Fruit fly (Drosophila melanogaster): Measurements from ENCODE around the gene PTPMT1.

The PTPMT1 gene

DNA sequence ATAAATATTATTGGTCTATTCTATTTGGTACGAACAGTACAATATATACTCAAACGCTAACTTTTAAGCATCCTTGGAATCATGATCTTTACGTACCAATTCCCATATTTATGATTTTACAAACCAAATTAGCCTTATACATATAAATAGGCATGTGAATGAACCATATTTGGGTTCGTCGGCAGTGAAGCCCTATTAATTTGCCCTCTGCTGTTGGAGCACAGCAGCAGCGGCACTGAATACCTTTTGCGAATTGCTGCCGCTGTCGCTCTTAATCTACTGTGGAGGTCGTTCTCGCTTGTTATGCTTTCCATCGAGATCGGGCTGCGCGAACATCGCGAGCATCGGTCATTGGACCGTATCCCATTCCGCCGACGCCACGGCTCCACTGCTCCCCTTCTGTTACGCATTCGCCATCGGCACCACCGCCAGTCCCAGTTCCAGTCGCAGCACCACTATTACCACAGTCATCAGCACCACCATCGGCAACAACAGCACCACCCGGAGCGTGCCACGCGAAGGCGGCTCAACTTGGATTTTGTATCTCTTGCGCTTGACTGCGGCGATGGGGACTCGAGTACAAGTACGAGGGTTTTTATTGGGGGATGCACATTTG, 30.4 kb downstream of the PTPMT1 start (continued):
- no peak for TF ChIP-seq Mrtf (GFP tag; IDR thresholded peaks at IDR 0.05)
- TF ChIP-seq CG1233 (GFP tag; optimal IDR thresholded peaks at IDR 0.05), result no peak
- no peak for TF ChIP-seq grn (GFP tag; optimal IDR thresholded peaks at IDR 0.05)
- no peak for TF ChIP-seq seq (GFP tag; IDR thresholded peaks at IDR 0.05)
- TF ChIP-seq C15 (GFP tag; IDR thresholded peaks at IDR 0.05), result no peak
- TF ChIP-seq B-H2 (GFP tag; optimal IDR thresholded peaks at IDR 0.05), result no peak
- no peak for TF ChIP-seq bab2 (GFP tag; optimal IDR thresholded peaks at IDR 0.05)
- TF ChIP-seq CoRest (tag; optimal IDR thresholded peaks at IDR 0.05), result peak; percentile 16
- no peak for TF ChIP-seq pb (GFP tag; optimal IDR thresholded peaks at IDR 0.05)
- no peak for TF ChIP-seq CG12155 (GFP tag; optimal IDR thresholded peaks at IDR 0.05)
- TF ChIP-seq CG10462 (GFP tag; optimal IDR thresholded peaks at IDR 0.05), result no peak
- TF ChIP-seq Hsf (GFP tag; optimal IDR thresholded peaks at IDR 0.05), result no peak
- TF ChIP-seq bbx (GFP tag; IDR thresholded peaks at IDR 0.05; ENCODE audit: partially characterized antibody), result no peak
- no peak for TF ChIP-seq pum (GFP tag; optimal IDR thresholded peaks at IDR 0.05)
- TF ChIP-seq Xrp1 (GFP tag; IDR thresholded peaks at IDR 0.05), result peak; percentile 4; the same call in 1 of the 2 replicates
- TF ChIP-seq chinmo (GFP tag; IDR thresholded peaks at IDR 0.05; ENCODE audit: partially characterized antibody), result 0 out of 4 replicates have a peak, but pooled peaks have one; percentile 47
- TF ChIP-seq Doc2 (GFP tag; IDR thresholded peaks at IDR 0.05), result no peak
- TF ChIP-seq chm (GFP tag; IDR thresholded peaks at IDR 0.05), result peak; percentile 54; the same call in 1 of the 2 replicates
- no peak for TF ChIP-seq aop (GFP tag; IDR thresholded peaks at IDR 0.05)
- TF ChIP-seq CG33213 (GFP tag; optimal IDR thresholded peaks at IDR 0.05), result no peak
- peak; percentile 12 for TF ChIP-seq dmrt11E (tag; optimal IDR thresholded peaks at IDR 0.05)
- no peak for TF ChIP-seq trem (tag; optimal IDR thresholded peaks at IDR 0.05)
- TF ChIP-seq HLH4C (GFP tag; IDR thresholded peaks at IDR 0.05; ENCODE audit: partially characterized antibody), result no peak
- TF ChIP-seq fd96Cb (tag; optimal IDR thresholded peaks at IDR 0.05), result peak; percentile 3
- no peak for TF ChIP-seq CG33557 (GFP tag; optimal IDR thresholded peaks at IDR 0.05)
- TF ChIP-seq p53 (GFP tag; optimal IDR thresholded peaks at IDR 0.05), result no peak
- no peak for TF ChIP-seq vnd (GFP tag; IDR thresholded peaks at IDR 0.05; ENCODE audit: partially characterized antibody)
- no peak for TF ChIP-seq Usf (GFP tag; optimal IDR thresholded peaks at IDR 0.05)
- no peak for TF ChIP-seq Neu2 (GFP tag; optimal IDR thresholded peaks at IDR 0.05; ENCODE audit: borderline replicate concordance)
- TF ChIP-seq Taf1 (GFP tag; IDR thresholded peaks at IDR 0.05), result no peak
- no peak for TF ChIP-seq MESR4 (GFP tag; optimal IDR thresholded peaks at IDR 0.05)
- TF ChIP-seq CG7372 (GFP tag; IDR thresholded peaks at IDR 0.05), result no peak
- TF ChIP-seq slp2 (GFP tag; optimal IDR thresholded peaks at IDR 0.05), result no peak
- no peak for TF ChIP-seq Rfx (GFP tag; IDR thresholded peaks at IDR 0.05)
- no peak for TF ChIP-seq sob (GFP tag; IDR thresholded peaks at IDR 0.05)
- no peak for TF ChIP-seq kah (GFP tag; optimal IDR thresholded peaks at IDR 0.05)
- no peak for TF ChIP-seq D19B (GFP tag; optimal IDR thresholded peaks at IDR 0.05)
- no peak for TF ChIP-seq CG12236 (GFP tag; optimal IDR thresholded peaks at IDR 0.05)
- TF ChIP-seq az2 (GFP tag; optimal IDR thresholded peaks at IDR 0.05), result no peak
- no peak for TF ChIP-seq CG6654 (GFP tag; optimal IDR thresholded peaks at IDR 0.05)
- TF ChIP-seq tna (GFP tag; IDR thresholded peaks at IDR 0.05; ENCODE audit: partially characterized antibody), result no peak
- TF ChIP-seq H15 (GFP tag; IDR thresholded peaks at IDR 0.05), result no peak
- 0 out of 2 replicates have a peak, but pooled peaks have one; percentile 6 for TF ChIP-seq CG17612 (GFP tag; IDR thresholded peaks at IDR 0.05)
- no peak for TF ChIP-seq Six4 (GFP tag; optimal IDR thresholded peaks at IDR 0.05)
- no peak for TF ChIP-seq Hmx (GFP tag; optimal IDR thresholded peaks at IDR 0.05)
- TF ChIP-seq CG3838 (GFP tag; optimal IDR thresholded peaks at IDR 0.05), result no peak
- no peak for TF ChIP-seq CG17385 (GFP tag; optimal IDR thresholded peaks at IDR 0.05)
- no peak for TF ChIP-seq E2f1 (GFP tag; IDR thresholded peaks at IDR 0.05)
- no peak for TF ChIP-seq Nf-YB (GFP tag; optimal IDR thresholded peaks at IDR 0.05)
- TF ChIP-seq CG14667 (GFP tag; IDR thresholded peaks at IDR 0.05), result no peak
- no peak for TF ChIP-seq Dad (GFP tag; optimal IDR thresholded peaks at IDR 0.05)
